Fruit fly (Drosophila melanogaster) whole organism, pupa: ENCODE results near the gene TrpA1.

Experiments
- CG10348 ChIP-seq: fragments of 200-800 bp; sonication (Bioruptor generic); IDR thresholded peaks from 2 replicates; pipeline ENCODE4 v1.3.6; 2022; ENCODE audit warnings: missing biosample characterization, missing genetic modification characterization
- CG12605 ChIP-seq: fragments of 200-800 bp; sonication (Bioruptor generic); IDR thresholded peaks from 2 replicates; pipeline ENCODE4 v1.3.6; 2022; ENCODE audit warnings: missing biosample characterization, missing genetic modification characterization
- CG13204 ChIP-seq: fragments of 200-800 bp; sonication (Bioruptor generic); optimal IDR thresholded peaks from 2 replicates; lab custom pipeline; 2018; ENCODE audit warnings: missing biosample characterization, mild to moderate bottlenecking, missing genetic modification characterization, moderate library complexity
- CG14655 ChIP-seq: fragments of 200-800 bp; sonication (Bioruptor generic); optimal IDR thresholded peaks from 3 replicates; lab custom pipeline; 2017; ENCODE audit warnings: mild to moderate bottlenecking, missing biosample characterization, missing genetic modification reagents, missing genetic modification characterization
- CG15710 ChIP-seq: fragments of 200-800 bp; sonication (Bioruptor generic); optimal IDR thresholded peaks from 2 replicates; lab custom pipeline; 2018; ENCODE audit warnings: missing biosample characterization, mild to moderate bottlenecking, missing genetic modification characterization, moderate library complexity
- CG17806 ChIP-seq: fragments of 200-800 bp; sonication (Bioruptor generic); optimal IDR thresholded peaks from 2 replicates; lab custom pipeline; 2018; ENCODE audit warnings: missing biosample characterization, mild to moderate bottlenecking, missing genetic modification characterization, moderate library complexity
- CG32121 ChIP-seq: fragments of 200-800 bp; sonication (Bioruptor generic); IDR thresholded peaks from 2 replicates; pipeline ENCODE4 v1.3.6; 2022; ENCODE audit warnings: missing biosample characterization, missing genetic modification characterization
- CG34367 ChIP-seq: fragments of 200-800 bp; sonication (Bioruptor generic); optimal IDR thresholded peaks from 2 replicates; lab custom pipeline; 2018; ENCODE audit warnings: missing biosample characterization, mild to moderate bottlenecking, missing genetic modification characterization
- CG4496 ChIP-seq: fragments of 200-800 bp; sonication (Bioruptor generic); IDR thresholded peaks from 3 replicates; pipeline ENCODE4 v1.3.6; 2022; ENCODE audit warnings: missing biosample characterization, missing genetic modification characterization
- CG8159 ChIP-seq: fragments of 200-800 bp; sonication (Bioruptor generic); optimal IDR thresholded peaks from 3 replicates; lab custom pipeline; 2018; ENCODE audit warnings: missing biosample characterization, mild to moderate bottlenecking, missing genetic modification characterization, moderate library complexity
- CG8301 ChIP-seq: fragments of 200-800 bp; sonication (Bioruptor generic); optimal IDR thresholded peaks from 2 replicates; lab custom pipeline; 2018; ENCODE audit warnings: missing biosample characterization, mild to moderate bottlenecking, missing genetic modification characterization
- CG9948 ChIP-seq: fragments of 200-800 bp; sonication (Bioruptor generic); optimal IDR thresholded peaks from 2 replicates; lab custom pipeline; 2018; ENCODE audit warnings: missing biosample characterization, mild to moderate bottlenecking, missing genetic modification characterization, moderate library complexity
- D1 ChIP-seq: fragments of 200-800 bp; sonication (Bioruptor generic); optimal IDR thresholded peaks from 2 replicates; lab custom pipeline; 2018; ENCODE audit warnings: missing biosample characterization, mild to moderate bottlenecking, missing genetic modification characterization, moderate library complexity
- EcR ChIP-seq: fragments of 200-800 bp; sonication (Bioruptor generic); optimal IDR thresholded peaks from 3 replicates; lab custom pipeline; 2019; ENCODE audit warnings: missing biosample characterization, missing genetic modification characterization, mild to moderate bottlenecking, moderate library complexity, missing genetic modification reagents
- Ets98B ChIP-seq: fragments of 200-800 bp; sonication (Bioruptor generic); IDR thresholded peaks from 2 replicates; pipeline ENCODE4 v1.3.6; 2022; ENCODE audit warnings: missing biosample characterization, missing genetic modification characterization
- Pif1A ChIP-seq: fragments of 200-800 bp; sonication (Bioruptor generic); optimal IDR thresholded peaks from 3 replicates; lab custom pipeline; 2016; ENCODE audit warnings: missing biosample characterization, missing genetic modification characterization
- Pif1B ChIP-seq: fragments of 200-800 bp; sonication (Bioruptor generic); optimal IDR thresholded peaks from 3 replicates; lab custom pipeline; 2016; ENCODE audit warnings: missing biosample characterization, missing genetic modification characterization
- Snoo ChIP-seq: fragments of 200-800 bp; sonication (Bioruptor generic); optimal IDR thresholded peaks from 3 replicates; lab custom pipeline; 2017; ENCODE audit warnings: missing biosample characterization, mild to moderate bottlenecking, missing genetic modification characterization, inconsistent platforms
- fd96Ca ChIP-seq: fragments of 200-800 bp; sonication (Bioruptor generic); IDR thresholded peaks from 3 replicates; pipeline ENCODE4 v1.3.6; 2022; ENCODE audit warnings: missing biosample characterization, missing genetic modification characterization
- gl ChIP-seq: fragments of 200-800 bp; sonication (Bioruptor generic); optimal IDR thresholded peaks from 2 replicates; lab custom pipeline; 2018; ENCODE audit warnings: missing biosample characterization, mild to moderate bottlenecking, missing genetic modification characterization
- rn ChIP-seq: fragments of 200-800 bp; sonication (Bioruptor generic); IDR thresholded peaks from 2 replicates; pipeline ENCODE4 v1.3.6; 2022; ENCODE audit warnings: missing biosample characterization, missing genetic modification characterization

TrpA1 gene

dm6 chr3L:8851950-8852349, 53.0 kb downstream of the TrpA1 start:
- TF ChIP-seq CG15710 (tag; lab: Kevin White, UChicago) (no peak), CG4496 (GFP tag; lab: Robert Waterston, UW) (no peak), CG34367 (tag; lab: Kevin White, UChicago) (no peak), Snoo (tag; lab: Kevin White, UChicago) (no peak), EcR (GFP tag; lab: Kevin White, UChicago) (no peak), CG8159 (tag; lab: Kevin White, UChicago) (no peak), CG9948 (tag; lab: Kevin White, UChicago) (no peak), D1 (tag; lab: Kevin White, UChicago) (no peak), CG10348 (GFP tag; lab: Robert Waterston, UW) (no peak), Ets98B (no peak), Pif1A (no peak), CG32121 (GFP tag; lab: Robert Waterston, UW) (no peak), CG12605 (GFP tag; lab: Robert Waterston, UW) (no peak), rn (no peak), CG8301 (tag; lab: Kevin White, UChicago) (no peak), gl (tag; lab: Kevin White, UChicago) (no peak), fd96Ca (GFP tag; lab: Robert Waterston, UW) (no peak), CG13204 (GFP tag; lab: Kevin White, UChicago) (no peak), CG17806 (no peak), CG14655 (GFP tag; lab: Kevin White, UChicago) (no peak)

DNA sequence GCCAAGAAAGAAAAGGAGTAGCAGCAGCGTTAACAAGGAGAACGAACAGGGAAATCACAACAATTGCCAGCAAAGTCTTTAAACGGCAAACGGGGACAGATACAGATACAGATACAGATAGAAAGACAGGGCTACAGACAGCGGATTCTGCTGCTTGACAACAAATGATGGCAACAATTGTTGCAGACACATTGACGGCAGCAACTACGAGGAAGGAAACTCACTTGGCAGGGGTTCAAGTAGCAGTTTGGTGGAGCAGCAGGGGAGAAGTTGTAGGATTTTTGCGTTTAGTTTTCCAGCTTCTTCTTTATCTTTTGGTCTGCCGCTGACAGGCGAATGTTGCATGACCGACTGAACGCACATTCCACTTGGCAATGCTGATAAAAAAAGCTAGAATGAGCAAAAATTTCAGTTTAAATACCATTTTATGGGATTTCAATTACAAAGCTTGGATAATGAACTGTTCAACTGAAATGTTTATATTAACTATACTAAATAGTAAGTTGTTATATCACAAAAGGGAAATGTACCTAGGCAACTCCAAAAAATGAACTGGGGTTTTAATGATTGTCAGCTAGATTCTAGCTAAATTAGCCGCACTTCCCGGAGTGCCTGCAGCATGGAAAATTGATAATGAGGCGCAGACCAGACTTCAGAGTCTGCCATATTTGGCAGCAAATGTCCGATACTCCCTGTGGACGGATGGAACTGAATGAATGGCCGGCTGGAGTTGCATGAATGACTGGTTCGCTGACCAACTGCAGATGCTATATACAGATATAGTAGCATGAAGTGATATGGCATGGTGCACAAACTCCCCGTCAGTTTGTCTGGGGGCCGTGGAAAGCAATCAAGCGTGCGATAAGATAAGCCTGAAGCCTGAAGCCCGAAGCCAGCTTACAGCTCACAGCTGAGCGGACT, 54.0 kb downstream of the TrpA1 start:
- TF ChIP-seq D1 (tag; lab: Kevin White, UChicago) (no peak), Pif1A (no peak), CG8301 (tag; lab: Kevin White, UChicago) (no peak), CG14655 (GFP tag; lab: Kevin White, UChicago) (peak; percentile 4), CG8159 (tag; lab: Kevin White, UChicago) (no peak), fd96Ca (GFP tag; lab: Robert Waterston, UW) (0 out of 3 replicates have a peak, but pooled peaks have one; percentile 16), CG10348 (GFP tag; lab: Robert Waterston, UW) (no peak), Ets98B (no peak), CG13204 (GFP tag; lab: Kevin White, UChicago) (no peak)

- TF ChIP-seq Snoo (tag; lab: Kevin White, UChicago) (no peak), D1 (tag; lab: Kevin White, UChicago) (no peak), CG15710 (tag; lab: Kevin White, UChicago) (no peak), CG9948 (tag; lab: Kevin White, UChicago) (no peak), Pif1A (no peak), Pif1B (no peak), gl (tag; lab: Kevin White, UChicago) (no peak), CG32121 (GFP tag; lab: Robert Waterston, UW) (no peak)
- TF ChIP-seq, all 21 proteins: peak for 0
These were observed 55.2 kb downstream of the TrpA1 start for dm6 chr3L:8849817-8850216.
